Fruit fly (Drosophila melanogaster): ENCODE data around the gene mld.
A peak's percentile ranks its signal among the peaks of the same experiment; 100 is the strongest.

The mld gene

DNA sequence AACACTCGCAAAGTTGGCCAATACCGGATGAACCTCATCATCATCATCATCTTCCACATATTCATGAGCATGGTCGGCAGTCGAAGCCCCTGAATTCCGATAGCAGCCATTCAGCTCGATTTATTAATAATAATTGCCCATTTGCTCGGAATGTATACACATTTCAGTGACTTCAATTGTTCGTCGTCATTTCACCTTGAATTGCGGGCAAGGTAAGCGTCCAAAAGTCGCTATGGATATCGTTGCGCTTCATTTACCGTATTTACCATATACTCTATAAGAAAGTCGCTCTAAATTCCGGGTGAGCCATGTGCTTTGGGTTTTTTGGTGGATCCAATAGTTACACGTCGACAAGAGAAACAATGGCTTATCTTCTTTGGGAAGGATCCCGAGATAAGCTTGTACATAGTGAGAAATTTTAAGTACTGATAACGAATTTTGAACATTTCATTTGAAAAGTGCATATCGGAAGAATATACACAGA, 40.6 kb downstream of the mld start (continued):
- TF ChIP-seq dl (GFP tag; optimal IDR thresholded peaks at IDR 0.05; ENCODE audit: insufficient read depth in 1 of 2, partially characterized antibody in 2 of 2) (no peak), ey (GFP tag; optimal IDR thresholded peaks at IDR 0.05) (peak; percentile 53), Dfd (GFP tag; optimal IDR thresholded peaks at IDR 0.05) (no peak), Sp1 (GFP tag; optimal IDR thresholded peaks at IDR 0.05) (no peak), Rel (GFP tag; optimal IDR thresholded peaks at IDR 0.05) (no peak), Rel (tag; optimal IDR thresholded peaks at IDR 0.05) (no peak), brk (GFP tag; optimal IDR thresholded peaks at IDR 0.05) (no peak), OdsH (GFP tag; optimal IDR thresholded peaks at IDR 0.05) (peak; percentile 6), tai (GFP tag; optimal IDR thresholded peaks at IDR 0.05) (no peak)

DNA sequence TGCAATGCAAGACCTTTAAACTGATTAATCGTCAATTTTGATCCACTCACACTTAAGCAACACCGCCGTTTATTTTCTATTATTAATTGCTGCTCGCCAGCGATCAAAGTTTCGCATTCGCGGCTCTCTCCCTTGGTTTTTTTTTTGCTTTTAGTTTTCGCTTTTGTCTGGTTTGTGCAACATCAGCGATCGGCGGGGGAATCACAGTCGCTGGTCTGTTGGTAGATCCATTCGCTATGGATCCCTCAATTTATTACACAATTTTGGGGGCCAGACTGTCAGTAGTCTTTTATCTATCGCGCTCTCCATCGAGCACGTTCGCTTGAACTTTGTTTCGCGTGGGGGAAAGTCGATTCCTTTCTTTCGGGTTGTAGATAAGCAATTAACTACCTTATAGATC, 41.2 kb downstream of the mld start:
- no peak for TF ChIP-seq Rel (GFP tag; optimal IDR thresholded peaks at IDR 0.05)
- peak; percentile 78 for TF ChIP-seq Rel (tag; optimal IDR thresholded peaks at IDR 0.05)
- TF ChIP-seq dl (GFP tag; optimal IDR thresholded peaks at IDR 0.05; ENCODE audit: insufficient read depth in 1 of 2, partially characterized antibody in 2 of 2), result no peak

DNA sequence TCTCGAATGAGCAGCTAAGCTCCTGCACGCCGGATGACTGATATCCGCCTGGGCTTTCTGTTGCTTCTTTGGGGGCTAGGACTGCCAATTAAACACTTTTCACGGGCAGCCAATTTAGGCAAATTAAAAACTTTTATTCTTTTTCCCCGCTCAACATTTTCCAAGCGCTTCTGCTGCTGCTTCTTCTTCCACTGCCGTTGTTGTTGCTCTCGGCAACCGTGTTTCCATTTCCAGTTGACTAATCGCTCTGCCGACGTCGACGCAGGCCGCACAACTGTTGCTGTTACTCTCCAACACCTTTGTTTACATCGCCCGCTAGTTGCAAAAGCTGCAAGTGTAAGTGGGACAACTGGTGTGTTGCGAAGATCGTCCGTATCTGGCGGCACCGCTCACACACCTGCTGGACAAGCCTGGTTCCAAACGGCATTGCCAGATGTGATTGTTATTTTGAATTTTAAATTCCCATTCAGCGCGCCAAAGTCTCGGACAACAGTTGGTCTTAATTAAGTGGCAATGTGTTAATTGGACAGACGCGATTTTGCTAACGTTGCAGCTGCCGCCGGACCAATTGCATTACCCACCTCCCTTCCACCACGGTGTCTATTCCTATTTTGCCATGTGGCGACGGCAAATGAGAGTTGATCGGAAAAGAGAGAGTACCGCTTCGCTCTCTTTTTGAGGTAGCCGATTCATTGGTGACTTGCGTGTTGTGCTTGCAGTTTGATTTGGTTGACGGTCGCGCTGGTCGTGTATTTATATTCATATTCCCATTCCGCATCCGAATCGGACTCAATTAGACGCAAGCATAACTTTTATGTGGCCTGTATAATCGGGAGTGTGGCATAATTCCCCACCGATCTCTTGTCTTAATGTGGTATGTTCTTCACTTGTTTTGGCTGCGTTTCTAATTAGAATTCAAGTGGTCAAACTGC, 44.7 kb downstream of the mld start, which contains the start of gene Wsck:
TSS of gene Wsck (minus strand) at position 199 of the 932 bp plus-strand sequence.
- no peak for TF ChIP-seq dmrt93B (GFP tag; optimal IDR thresholded peaks at IDR 0.05)
- peak; percentile 74 for TF ChIP-seq CrebA (GFP tag; optimal IDR thresholded peaks at IDR 0.05; ENCODE audit: borderline replicate concordance)
- no peak for TF ChIP-seq CG9705 (GFP tag; optimal IDR thresholded peaks at IDR 0.05)
- peak; percentile 37 for TF ChIP-seq h (GFP tag; optimal IDR thresholded peaks at IDR 0.05)
- no peak for TF ChIP-seq CG32264 (GFP tag; optimal IDR thresholded peaks at IDR 0.05)
- no peak for TF ChIP-seq brk (GFP tag; optimal IDR thresholded peaks at IDR 0.05)
- peak; percentile 56 for TF ChIP-seq Jra (GFP tag; optimal IDR thresholded peaks at IDR 0.05)
- peak in 1 of 2 experiments; percentile 48 for TF ChIP-seq dl (GFP tag; optimal IDR thresholded peaks at IDR 0.05; ENCODE audit: insufficient read depth in 1 of 2, partially characterized antibody in 2 of 2)
- TF ChIP-seq Rel (GFP tag; optimal IDR thresholded peaks at IDR 0.05), result no peak
- peak; percentile 40 for TF ChIP-seq Rel (tag; optimal IDR thresholded peaks at IDR 0.05)
- TF ChIP-seq Vsx2 (GFP tag; optimal IDR thresholded peaks at IDR 0.05; ENCODE audit: partially characterized antibody), result peak; percentile 8
- peak; percentile 27 for TF ChIP-seq br (GFP tag; optimal IDR thresholded peaks at IDR 0.05)
- TF ChIP-seq sage (GFP tag; optimal IDR thresholded peaks at IDR 0.05), result no peak
- peak; percentile 3 for TF ChIP-seq OdsH (GFP tag; optimal IDR thresholded peaks at IDR 0.05)
- no peak for TF ChIP-seq jim (GFP tag; optimal IDR thresholded peaks at IDR 0.05)
- peak; percentile 51 for TF ChIP-seq Hr83 (GFP tag; optimal IDR thresholded peaks at IDR 0.05; ENCODE audit: poor library complexity, severe bottlenecking)
- TF ChIP-seq Abd-B (GFP tag; optimal IDR thresholded peaks at IDR 0.05), result no peak
- no peak for TF ChIP-seq ey (GFP tag; optimal IDR thresholded peaks at IDR 0.05)
- peak; percentile 79 for TF ChIP-seq Dif (GFP tag; optimal IDR thresholded peaks at IDR 0.05; ENCODE audit: partially characterized antibody)

DNA sequence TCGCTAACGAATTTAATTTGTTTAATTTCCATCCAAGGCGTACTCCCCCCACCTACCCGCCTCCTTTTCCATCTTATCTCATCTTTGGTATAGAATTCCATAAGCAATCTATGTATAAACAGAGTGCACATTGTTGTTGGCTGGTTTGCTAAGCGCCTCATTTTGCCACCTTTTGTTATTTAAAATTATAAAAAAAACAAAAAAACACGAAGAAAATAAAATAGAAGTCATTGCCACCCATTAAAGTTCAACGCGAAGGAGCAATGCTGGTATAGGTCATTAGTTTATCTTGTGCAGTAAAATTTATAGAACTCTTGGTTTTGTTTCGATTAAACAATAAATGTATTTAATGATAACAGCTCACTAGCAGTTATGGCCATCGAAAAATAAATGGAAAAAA, 48.9 kb downstream of the mld start:
- no peak for TF ChIP-seq lola (GFP tag; optimal IDR thresholded peaks at IDR 0.05)
- TF ChIP-seq Jra (GFP tag; optimal IDR thresholded peaks at IDR 0.05), result no peak
- TF ChIP-seq brk (GFP tag; optimal IDR thresholded peaks at IDR 0.05), result no peak
- TF ChIP-seq fru (GFP tag; optimal IDR thresholded peaks at IDR 0.05), result no peak
- no peak for TF ChIP-seq rgr (GFP tag; optimal IDR thresholded peaks at IDR 0.05)
- TF ChIP-seq sage (GFP tag; optimal IDR thresholded peaks at IDR 0.05), result no peak

DNA sequence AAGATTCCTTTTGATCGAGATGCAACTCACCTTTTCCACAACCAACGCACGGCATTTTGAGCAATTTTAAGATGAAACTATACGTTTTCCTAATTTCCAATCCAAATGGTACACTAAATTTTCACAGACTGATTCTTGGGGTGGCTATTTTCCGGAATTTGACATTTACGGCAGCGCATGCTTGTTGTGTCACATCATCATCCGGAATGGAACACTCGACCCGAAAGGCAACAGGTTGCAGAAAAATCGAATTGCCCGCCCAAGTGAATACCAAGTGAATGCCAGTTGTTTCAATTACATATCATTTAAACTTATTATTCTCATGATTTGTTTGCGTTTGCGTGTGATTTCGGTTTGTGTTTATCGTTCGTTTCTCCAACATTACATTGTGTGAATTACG, 49.5 kb downstream of the mld start, which contains the start of gene MtnF:
TSS of gene MtnF (minus strand) at position 209 of the 400 bp plus-strand sequence.
- TF ChIP-seq dl (GFP tag; optimal IDR thresholded peaks at IDR 0.05; ENCODE audit: insufficient read depth in 1 of 2, partially characterized antibody in 2 of 2) (no peak), Hr83 (GFP tag; optimal IDR thresholded peaks at IDR 0.05; ENCODE audit: poor library complexity, severe bottlenecking) (no peak), Abd-B (GFP tag; optimal IDR thresholded peaks at IDR 0.05) (no peak), Mio (GFP tag; optimal IDR thresholded peaks at IDR 0.05) (no peak), Dif (GFP tag; optimal IDR thresholded peaks at IDR 0.05; ENCODE audit: partially characterized antibody) (no peak), Jra (GFP tag; optimal IDR thresholded peaks at IDR 0.05) (no peak), foxo (GFP tag; optimal IDR thresholded peaks at IDR 0.05) (no peak), psq (GFP tag; optimal IDR thresholded peaks at IDR 0.05) (no peak), Dfd (GFP tag; optimal IDR thresholded peaks at IDR 0.05) (no peak), h (GFP tag; optimal IDR thresholded peaks at IDR 0.05) (no peak), fru (GFP tag; optimal IDR thresholded peaks at IDR 0.05) (no peak), CrebA (GFP tag; optimal IDR thresholded peaks at IDR 0.05; ENCODE audit: borderline replicate concordance) (no peak), Myc (optimal IDR thresholded peaks at IDR 0.05) (no peak), jim (GFP tag; optimal IDR thresholded peaks at IDR 0.05) (no peak), br (GFP tag; optimal IDR thresholded peaks at IDR 0.05) (no peak), CG32264 (GFP tag; optimal IDR thresholded peaks at IDR 0.05) (no peak), sage (GFP tag; optimal IDR thresholded peaks at IDR 0.05) (no peak), Rel (GFP tag; optimal IDR thresholded peaks at IDR 0.05) (no peak), Rel (tag; optimal IDR thresholded peaks at IDR 0.05) (no peak), Hr78 (GFP tag; optimal IDR thresholded peaks at IDR 0.05) (no peak)
